Fruit fly (Drosophila melanogaster): ENCODE results near the gene BBS8.
A peak's percentile ranks its signal among the peaks of the same experiment; 100 is the strongest.

Gene BBS8

dm6 chr2L:419620-420184 is 3.0 kb upstream of the BBS8 start, which contains the start of the genes CG13690 and RpLP1 (continued):
- TF ChIP-seq crp (GFP tag; optimal IDR thresholded peaks at IDR 0.05) = peak in 1 of 2 experiments; percentile 44
- peak; percentile 37 for TF ChIP-seq Atf3 (GFP tag; optimal IDR thresholded peaks at IDR 0.05)
- TF ChIP-seq Sox100B (GFP tag; optimal IDR thresholded peaks at IDR 0.05) = peak; percentile 86
- peak; percentile 76 for TF ChIP-seq zfh1 (GFP tag; IDR thresholded peaks at IDR 0.05)
- peak; percentile 90 for TF ChIP-seq sqz (GFP tag; optimal IDR thresholded peaks at IDR 0.05)
- no peak for TF ChIP-seq hb (GFP tag; IDR thresholded peaks at IDR 0.05; ENCODE audit: partially characterized antibody)
- TF ChIP-seq CG10979 (tag; optimal IDR thresholded peaks at IDR 0.05) = peak; percentile 66
- TF ChIP-seq tap (tag; optimal IDR thresholded peaks at IDR 0.05) = peak; percentile 73
- no peak for TF ChIP-seq CG5245 (GFP tag; optimal IDR thresholded peaks at IDR 0.05)
- TF ChIP-seq Atf6 (GFP tag; IDR thresholded peaks at IDR 0.05) = peak; percentile 72
- TF ChIP-seq CG15696 (tag; optimal IDR thresholded peaks at IDR 0.05) = peak; percentile 29
- no peak for TF ChIP-seq Poxn (GFP tag; IDR thresholded peaks at IDR 0.05)
- no peak for TF ChIP-seq hbn (GFP tag; IDR thresholded peaks at IDR 0.05; ENCODE audit: partially characterized antibody)
- TF ChIP-seq cad (GFP tag; optimal IDR thresholded peaks at IDR 0.05) = no peak
- peak; percentile 92 for TF ChIP-seq trem (tag; optimal IDR thresholded peaks at IDR 0.05)
- peak; percentile 8 for TF ChIP-seq corto (GFP tag; optimal IDR thresholded peaks at IDR 0.05)
- no peak for TF ChIP-seq CG14965 (GFP tag; optimal IDR thresholded peaks at IDR 0.05; ENCODE audit: borderline replicate concordance)
- TF ChIP-seq her (GFP tag; optimal IDR thresholded peaks at IDR 0.05) = peak; percentile 66
- TF ChIP-seq CG11456 (GFP tag; IDR thresholded peaks at IDR 0.05) = peak; percentile 76; the same call in 2 of the 3 replicates
- peak; percentile 80 for TF ChIP-seq B-H2 (GFP tag; optimal IDR thresholded peaks at IDR 0.05)
- TF ChIP-seq Drgx (GFP tag; IDR thresholded peaks at IDR 0.05) = no peak
- no peak for TF ChIP-seq cg (GFP tag; optimal IDR thresholded peaks at IDR 0.05)
- peak; percentile 87 for TF ChIP-seq nau (GFP tag; optimal IDR thresholded peaks at IDR 0.05)
- no peak for TF ChIP-seq CG7963 (GFP tag; IDR thresholded peaks at IDR 0.05; ENCODE audit: partially characterized antibody)
- peak; percentile 27 for TF ChIP-seq Fer2 (tag; optimal IDR thresholded peaks at IDR 0.05)
- peak; percentile 83 for TF ChIP-seq kay (GFP tag; optimal IDR thresholded peaks at IDR 0.05)
- TF ChIP-seq CG10462 (GFP tag; optimal IDR thresholded peaks at IDR 0.05) = peak; percentile 36
- no peak for TF ChIP-seq h (optimal IDR thresholded peaks at IDR 0.05)
- TF ChIP-seq ac (GFP tag; optimal IDR thresholded peaks at IDR 0.05) = peak; percentile 51
- TF ChIP-seq en (GFP tag; optimal IDR thresholded peaks at IDR 0.05) = peak; percentile 72
- 0 out of 2 replicates have a peak, but pooled peaks have one; percentile 15 for TF ChIP-seq ato (GFP tag; IDR thresholded peaks at IDR 0.05; ENCODE audit: partially characterized antibody)
- peak; percentile 86 for TF ChIP-seq pzg (GFP tag; optimal IDR thresholded peaks at IDR 0.05)
- TF ChIP-seq CG13296 (GFP tag; optimal IDR thresholded peaks at IDR 0.05) = peak; percentile 87
- peak; percentile 93 for TF ChIP-seq CG6765 (GFP tag; optimal IDR thresholded peaks at IDR 0.05)
- peak; percentile 15 for TF ChIP-seq CG4617 (GFP tag; optimal IDR thresholded peaks at IDR 0.05; ENCODE audit: borderline replicate concordance)
- peak; percentile 13 for TF ChIP-seq ind (GFP tag; optimal IDR thresholded peaks at IDR 0.05)
- TF ChIP-seq aop (GFP tag; IDR thresholded peaks at IDR 0.05) = no peak
- no peak for TF ChIP-seq HLH4C (GFP tag; IDR thresholded peaks at IDR 0.05; ENCODE audit: partially characterized antibody)
- peak; percentile 62 for TF ChIP-seq gcm2 (GFP tag; optimal IDR thresholded peaks at IDR 0.05)
- peak; percentile 73 for TF ChIP-seq sug (tag; optimal IDR thresholded peaks at IDR 0.05)
- TF ChIP-seq Pdp1 (GFP tag; optimal IDR thresholded peaks at IDR 0.05) = peak; percentile 39 to 76
- no peak for TF ChIP-seq br (optimal IDR thresholded peaks at IDR 0.05)
- TF ChIP-seq CHES-1-like (GFP tag; optimal IDR thresholded peaks at IDR 0.05) = peak; percentile 76
- TF ChIP-seq CG3838 (GFP tag; optimal IDR thresholded peaks at IDR 0.05) = peak; percentile 5
- peak; percentile 78 for TF ChIP-seq CG12299 (tag; optimal IDR thresholded peaks at IDR 0.05)
- TF ChIP-seq CG12659 (GFP tag; optimal IDR thresholded peaks at IDR 0.05) = peak; percentile 92
- peak; percentile 68 for TF ChIP-seq CG7928 (GFP tag; optimal IDR thresholded peaks at IDR 0.05)
- TF ChIP-seq CG14014 (GFP tag; IDR thresholded peaks at IDR 0.05) = peak; percentile 64; the same call in 1 of the 2 replicates
- peak; percentile 58 for TF ChIP-seq Dad (GFP tag; optimal IDR thresholded peaks at IDR 0.05)
- TF ChIP-seq oc (tag; optimal IDR thresholded peaks at IDR 0.05) = peak; percentile 0
